Fruit fly (Drosophila melanogaster) whole organism, embryonic: ENCODE data around the gene Trpgamma.

Experiments
- CG10543 ChIP-seq: fragments of 200-800 bp; sonication (Bioruptor generic); optimal IDR thresholded peaks from 3 replicates; lab custom pipeline; 2017; ENCODE audit warnings: missing biosample characterization, mild to moderate bottlenecking, missing genetic modification characterization, moderate library complexity
- CG11398 ChIP-seq: fragments of 200-800 bp; sonication (Bioruptor generic); optimal IDR thresholded peaks from 2 replicates; lab custom pipeline; 2016; ENCODE audit warnings: missing biosample characterization, missing genetic modification characterization
- CG11456 ChIP-seq: fragments of 200-800 bp; sonication (Bioruptor generic); IDR thresholded peaks from 3 replicates; pipeline ENCODE4 v1.3.6; 2022; ENCODE audit warnings: missing biosample characterization, missing genetic modification characterization
- CG12744 ChIP-seq: fragments of 200-800 bp; sonication (Bioruptor generic); optimal IDR thresholded peaks from 2 replicates; lab custom pipeline; 2016; ENCODE audit warnings: missing biosample characterization, missing genetic modification characterization
- CG16813 ChIP-seq: fragments of 200-800 bp; sonication (Bioruptor generic); IDR thresholded peaks from 3 replicates; pipeline ENCODE4 v1.3.6; 2022; ENCODE audit warnings: missing biosample characterization, missing genetic modification characterization; ENCODE audit not compliant: partially characterized antibody
- CG2712 ChIP-seq: fragments of 200-800 bp; optimal IDR thresholded peaks from 3 replicates; lab custom pipeline; 2019; ENCODE audit warnings: missing biosample characterization, mild to moderate bottlenecking, missing genetic modification characterization, moderate library complexity
- CG3726 ChIP-seq: fragments of 200-800 bp; sonication (Bioruptor generic); IDR thresholded peaks from 3 replicates; pipeline ENCODE4, ENCODE4 v1.3.6; 2022; ENCODE audit warnings: missing biosample characterization, missing genetic modification characterization
- CG3838 ChIP-seq: fragments of 200-800 bp; sonication (Bioruptor generic); optimal IDR thresholded peaks from 3 replicates; lab custom pipeline; 2016; ENCODE audit warnings: missing biosample characterization, missing genetic modification characterization
- CG3847 ChIP-seq: fragments of 200-800 bp; sonication (Bioruptor generic); IDR thresholded peaks from 2 replicates; pipeline ENCODE4 v1.3.6; 2022; ENCODE audit warnings: missing biosample characterization, missing genetic modification characterization
- CG4282 ChIP-seq: fragments of 200-800 bp; sonication (Bioruptor generic); optimal IDR thresholded peaks from 2 replicates; lab custom pipeline; 2016; ENCODE audit warnings: missing biosample characterization, missing genetic modification characterization
- CG4730 ChIP-seq: fragments of 200-800 bp; sonication (Bioruptor generic); IDR thresholded peaks from 2 replicates; pipeline ENCODE4 v1.3.6; 2022; ENCODE audit warnings: missing biosample characterization, missing genetic modification characterization
- CG5180 ChIP-seq: fragments of 200-800 bp; sonication (Bioruptor generic); optimal IDR thresholded peaks from 3 replicates; lab custom pipeline; 2017; ENCODE audit warnings: missing biosample characterization, missing genetic modification characterization, mild to moderate bottlenecking, moderate library complexity, missing genetic modification reagents
- CG6765 ChIP-seq: fragments of 200-800 bp; sonication (Bioruptor generic); optimal IDR thresholded peaks from 3 replicates; lab custom pipeline; 2017; ENCODE audit warnings: missing biosample characterization, mild to moderate bottlenecking, missing genetic modification characterization
- D19B ChIP-seq: fragments of 200-800 bp; sonication (Bioruptor generic); optimal IDR thresholded peaks from 2 replicates; lab custom pipeline; 2017; ENCODE audit warnings: missing biosample characterization, mild to moderate bottlenecking, missing genetic modification characterization
- Deaf1 ChIP-seq: fragments of 200-800 bp; optimal IDR thresholded peaks from 3 replicates; lab custom pipeline; 2019; ENCODE audit warnings: missing biosample characterization, mild to moderate bottlenecking, missing genetic modification characterization, moderate library complexity
- HLHmδ ChIP-seq: fragments of 200-800 bp; sonication (Bioruptor generic); optimal IDR thresholded peaks from 2 replicates; lab custom pipeline; 2018; ENCODE audit warnings: missing biosample characterization, mild to moderate bottlenecking, missing genetic modification characterization, moderate library complexity
- Hsf ChIP-seq: fragments of 200-800 bp; sonication (Bioruptor generic); optimal IDR thresholded peaks from 3 replicates; lab custom pipeline; 2016; ENCODE audit warnings: missing biosample characterization, missing genetic modification characterization
- Kr ChIP-seq: fragments of 200-800 bp; sonication (Bioruptor generic); optimal IDR thresholded peaks from 2 replicates; lab custom pipeline; 2017; ENCODE audit warnings: missing biosample characterization, mild to moderate bottlenecking, missing genetic modification characterization
- Mad ChIP-seq: fragments of 200-800 bp; sonication (Bioruptor generic); optimal IDR thresholded peaks from 2 replicates; lab custom pipeline; 2016; ENCODE audit warnings: missing biosample characterization, missing genetic modification characterization
- Poxn ChIP-seq: fragments of 200-800 bp; sonication (Bioruptor generic); IDR thresholded peaks from 2 replicates; pipeline ENCODE4 v1.3.6; 2022; ENCODE audit warnings: missing biosample characterization, missing genetic modification characterization
- Spps ChIP-seq: fragments of 200-800 bp; sonication (Bioruptor generic); optimal IDR thresholded peaks from 2 replicates; lab custom pipeline; 2018; ENCODE audit warnings: missing biosample characterization, mild to moderate bottlenecking, missing genetic modification characterization
- Usf ChIP-seq: fragments of 200-800 bp; sonication (Bioruptor generic); optimal IDR thresholded peaks from 2 replicates; lab custom pipeline; 2017; ENCODE audit warnings: missing genotype, missing biosample characterization, missing genetic modification characterization
- ac ChIP-seq: fragments of 200-800 bp; sonication (Bioruptor generic); optimal IDR thresholded peaks from 3 replicates; lab custom pipeline; 2017; ENCODE audit warnings: missing biosample characterization, mild to moderate bottlenecking, missing genetic modification characterization
- al ChIP-seq: fragments of 200-800 bp; sonication (Bioruptor generic); IDR thresholded peaks from 2 replicates; pipeline ENCODE4 v1.3.6; 2022; ENCODE audit warnings: missing biosample characterization, missing genetic modification characterization
- ara ChIP-seq: fragments of 200-800 bp; sonication (Bioruptor generic); IDR thresholded peaks from 2 replicates; pipeline ENCODE4 v1.3.6; 2022; ENCODE audit warnings: missing biosample characterization, missing genetic modification characterization
- br ChIP-seq: fragments of >200 bp; optimal IDR thresholded peaks from 2 replicates; lab custom pipeline; 2017
- croc ChIP-seq: fragments of 200-800 bp; sonication (Bioruptor generic); conservative IDR thresholded peaks from 3 replicates; pipeline ENCODE4 v1.3.6; 2022; ENCODE audit warnings: missing biosample characterization, missing genetic modification characterization
- crol ChIP-seq: fragments of 200-800 bp; sonication (Bioruptor generic); IDR thresholded peaks from 2 replicates; pipeline ENCODE4 v1.3.6; 2022; ENCODE audit warnings: missing biosample characterization, missing genetic modification characterization
- crp ChIP-seq, 2 experiments: fragments of 200-800 bp; sonication (Bioruptor generic); optimal IDR thresholded peaks; 2 replicates in 1 of 2; 3 replicates in 1 of 2; lab custom pipeline; 2017; ENCODE audit warnings: missing biosample characterization in 2 of 2, missing genetic modification characterization in 2 of 2, mild to moderate bottlenecking in 1 of 2, moderate library complexity in 1 of 2
- da ChIP-seq: fragments of 200-800 bp; sonication (Bioruptor generic); optimal IDR thresholded peaks from 2 replicates; lab custom pipeline; 2016; ENCODE audit warnings: missing biosample characterization, missing genetic modification characterization
- dan ChIP-seq: fragments of 200-800 bp; sonication (Bioruptor generic); IDR thresholded peaks from 2 replicates; pipeline ENCODE4 v1.3.6; 2022; ENCODE audit warnings: missing biosample characterization, missing genetic modification characterization
- esg ChIP-seq: fragments of 200-800 bp; sonication (Bioruptor generic); conservative IDR thresholded peaks from 2 replicates; pipeline ENCODE4 v1.3.6; 2022; ENCODE audit warnings: missing biosample characterization, missing genetic modification characterization
- ewg ChIP-seq: fragments of 200-800 bp; sonication (Bioruptor generic); optimal IDR thresholded peaks from 3 replicates; lab custom pipeline; 2017; ENCODE audit warnings: mild to moderate bottlenecking, missing biosample characterization, missing genetic modification reagents, missing genetic modification characterization
- fru ChIP-seq: fragments of >200 bp; optimal IDR thresholded peaks from 2 replicates; lab custom pipeline; 2017
- gce ChIP-seq: fragments of 200-800 bp; sonication (Bioruptor generic); IDR thresholded peaks from 3 replicates; pipeline ENCODE4 v1.3.6; 2022; ENCODE audit warnings: missing biosample characterization, missing genetic modification characterization
- gcm ChIP-seq: fragments of 200-800 bp; sonication (Bioruptor generic); optimal IDR thresholded peaks from 2 replicates; lab custom pipeline; 2019; ENCODE audit warnings: missing biosample characterization, mild to moderate bottlenecking, missing genetic modification characterization, moderate library complexity
- hb ChIP-seq: fragments of 200-800 bp; sonication (Bioruptor generic); IDR thresholded peaks from 3 replicates; pipeline ENCODE4 v1.3.6; 2022; ENCODE audit warnings: missing biosample characterization, missing genetic modification characterization; ENCODE audit not compliant: partially characterized antibody
- ind ChIP-seq: fragments of 200-800 bp; sonication (Bioruptor generic); optimal IDR thresholded peaks from 3 replicates; lab custom pipeline; 2016; ENCODE audit warnings: missing biosample characterization, missing genetic modification characterization
- jumu ChIP-seq: fragments of 200-800 bp; sonication (Bioruptor generic); optimal IDR thresholded peaks from 3 replicates; lab custom pipeline; 2016; ENCODE audit warnings: missing biosample characterization, missing genetic modification characterization
- kni ChIP-seq: fragments of 200-800 bp; sonication (Bioruptor generic); optimal IDR thresholded peaks from 3 replicates; lab custom pipeline; 2017; ENCODE audit warnings: mild to moderate bottlenecking, missing biosample characterization, missing genetic modification reagents, missing genetic modification characterization
- lilli ChIP-seq: fragments of 200-800 bp; sonication (Bioruptor generic); optimal IDR thresholded peaks from 3 replicates; lab custom pipeline; 2016; ENCODE audit warnings: missing biosample characterization, missing genetic modification characterization
- nerfin-1 ChIP-seq: fragments of 200-800 bp; sonication (Bioruptor generic); optimal IDR thresholded peaks from 3 replicates; lab custom pipeline; 2019; ENCODE audit warnings: missing biosample characterization, mild to moderate bottlenecking, missing genetic modification characterization, moderate library complexity
- repo ChIP-seq: fragments of 200-800 bp; sonication (Bioruptor generic); optimal IDR thresholded peaks from 2 replicates; lab custom pipeline; 2016; ENCODE audit warnings: missing biosample characterization, missing genetic modification characterization
- rib ChIP-seq: fragments of 200-800 bp; sonication (Bioruptor generic); IDR thresholded peaks from 2 replicates; pipeline ENCODE4 v1.3.6; 2022; ENCODE audit warnings: missing biosample characterization, missing genetic modification characterization
- sens ChIP-seq: fragments of 200-800 bp; sonication (Bioruptor generic); peaks from one replicate; lab custom pipeline; 2016; ENCODE audit warnings: missing biosample characterization, missing genetic modification characterization
- sima ChIP-seq: fragments of 200-800 bp; sonication (Bioruptor generic); optimal IDR thresholded peaks from 2 replicates; lab custom pipeline; 2016; ENCODE audit warnings: missing biosample characterization, missing genetic modification characterization
- slbo ChIP-seq: fragments of 200-800 bp; sonication (Bioruptor generic); IDR thresholded peaks from 2 replicates; pipeline ENCODE4 v1.3.6; 2022; ENCODE audit warnings: missing biosample characterization, missing genetic modification characterization
- sqz ChIP-seq: fragments of 200-800 bp; sonication (Bioruptor generic); optimal IDR thresholded peaks from 3 replicates; lab custom pipeline; 2018; ENCODE audit warnings: missing biosample characterization, mild to moderate bottlenecking, missing genetic modification characterization
- tin ChIP-seq: fragments of 200-800 bp; sonication (Bioruptor generic); optimal IDR thresholded peaks from 3 replicates; lab custom pipeline; 2016; ENCODE audit warnings: missing biosample characterization, missing genetic modification characterization
- unpg ChIP-seq: fragments of 200-800 bp; sonication (Bioruptor generic); optimal IDR thresholded peaks from 3 replicates; lab custom pipeline; 2018; ENCODE audit warnings: missing biosample characterization, mild to moderate bottlenecking, missing genetic modification characterization, moderate library complexity

The Trpgamma gene

DNA sequence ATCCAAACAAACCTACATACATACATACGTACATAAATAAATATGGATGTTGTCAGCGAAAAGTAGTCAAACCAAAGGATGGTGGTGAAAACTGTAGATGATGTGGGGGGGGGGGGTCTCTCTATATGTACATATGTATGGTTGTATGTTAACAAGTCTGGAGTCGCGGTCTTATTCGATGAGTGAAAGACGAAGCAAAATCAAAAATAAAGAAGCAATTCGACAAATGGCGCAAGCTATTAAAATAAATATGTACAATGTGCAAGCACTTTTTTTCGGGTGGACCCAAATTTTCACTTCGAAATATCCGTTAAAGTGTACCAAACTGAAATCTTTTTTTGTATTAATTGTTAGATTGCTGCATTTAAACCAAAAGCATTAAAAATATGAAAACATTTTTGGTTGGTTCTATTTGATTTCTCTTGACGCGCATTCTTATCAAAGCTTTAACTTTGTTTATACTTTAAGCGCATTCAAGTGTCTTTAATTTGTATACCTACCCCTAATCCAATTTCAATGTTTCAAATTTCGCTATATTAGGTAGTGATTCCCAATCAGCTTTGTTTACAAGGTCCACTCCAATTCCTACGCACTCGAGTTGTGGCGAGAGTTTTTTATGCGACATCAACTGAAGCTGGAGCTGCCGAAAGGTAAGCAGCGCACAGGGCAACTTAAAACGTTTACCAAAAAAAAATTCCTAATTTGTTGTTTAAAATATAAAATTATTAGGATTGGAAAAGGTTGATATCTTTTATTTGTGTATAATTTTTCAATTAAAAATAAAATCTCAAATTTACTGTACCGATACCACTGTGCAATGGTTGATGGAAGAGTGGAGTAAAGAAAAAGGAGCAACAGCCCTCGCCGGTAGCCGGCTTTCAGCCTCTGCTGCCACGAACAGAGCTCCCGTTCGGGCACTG is 7.7 kb upstream of the Trpgamma start, which contains the start of gene CG31807 (continued):
- TF ChIP-seq CG4730 (peak; percentile 52), repo (GFP tag; lab: Kevin White, UChicago) (no peak), D19B (GFP tag; lab: Kevin White, UChicago) (peak; percentile 32), CG11456 (GFP tag; lab: Robert Waterston, UW) (no peak), kni (GFP tag; lab: Kevin White, UChicago) (no peak), Poxn (no peak; the same call in 1 of the 2 replicates), CG16813 (no peak), esg (GFP tag; lab: Robert Waterston, UW) (0 out of 2 replicates have a peak, but pooled peaks have one; percentile 12), croc (no peak), tin (GFP tag; lab: Kevin White, UChicago) (peak; percentile 16), da (no peak), nerfin-1 (tag; lab: Kevin White, UChicago) (peak; percentile 76), gce (0 out of 3 replicates have a peak, but pooled peaks have one; percentile 42), sima (GFP tag; lab: Kevin White, UChicago) (no peak), crol (GFP tag; lab: Robert Waterston, UW) (no peak), Spps (tag; lab: Kevin White, UChicago) (no peak), ewg (GFP tag; lab: Kevin White, UChicago) (peak; percentile 45), br (lab: Kevin White, UChicago) (no peak), al (GFP tag; lab: Robert Waterston, UW) (no peak), jumu (no peak), ac (GFP tag; lab: Kevin White, UChicago) (peak; percentile 36), CG5180 (GFP tag; lab: Kevin White, UChicago) (peak; percentile 50), CG6765 (peak; percentile 26), CG11398 (no peak), rib (GFP tag; lab: Robert Waterston, UW) (no peak), Kr (GFP tag; lab: Kevin White, UChicago) (no peak), CG12744 (peak; percentile 43), crp (GFP tag; optimal IDR thresholded peaks at IDR 0.05; lab: Kevin White, UChicago) (peak in 1 of 2 experiments; percentile 2), Mad (GFP tag; lab: Kevin White, UChicago) (no peak), CG10543 (GFP tag; lab: Kevin White, UChicago) (peak; percentile 38), Deaf1 (peak; percentile 7), Usf (GFP tag; lab: Kevin White, UChicago) (no peak), gcm (GFP tag; lab: Kevin White, UChicago) (peak; percentile 85), fru (lab: Kevin White, UChicago) (no peak), ind (GFP tag; lab: Kevin White, UChicago) (peak; percentile 65), dan (GFP tag; lab: Robert Waterston, UW) (no peak), lilli (GFP tag; lab: Kevin White, UChicago) (peak; percentile 66), hb (GFP tag; lab: Robert Waterston, UW) (no peak), unpg (GFP tag; lab: Kevin White, UChicago) (peak; percentile 85), CG4282 (peak; percentile 61), Hsf (GFP tag; lab: Kevin White, UChicago) (peak; percentile 84), HLHmδ (no peak), ara (GFP tag; lab: Robert Waterston, UW) (0 out of 2 replicates have a peak, but pooled peaks have one; percentile 9), sqz (GFP tag; lab: Kevin White, UChicago) (peak; percentile 59), CG2712 (peak; percentile 80), CG3726 (no peak), CG3847 (peak; percentile 44), sens (GFP tag; lab: Kevin White, UChicago) (peak; percentile 97), CG3838 (GFP tag; lab: Kevin White, UChicago) (peak; percentile 37), slbo (peak; percentile 58)
